Worm (Caenorhabditis elegans) whole organism, young adult: Measurements from ENCODE around the gene nhr-122.

Experiments
- B0035.1 ChIP-seq: sonication (generic microtip); optimal IDR thresholded peaks from 2 replicates; lab custom pipeline; 2016; ENCODE audit warnings: missing genetic modification characterization, mild to moderate bottlenecking, missing compliant biosample characterization, missing genotype, missing genetic modification reagents
- B0336.3 ChIP-seq: fragments of 200-800 bp; sonication (Bioruptor generic); IDR thresholded peaks from 2 replicates; pipeline ENCODE4 v1.3.6; 2022; ENCODE audit warnings: missing genetic modification characterization, missing compliant biosample characterization
- D2030.7 ChIP-seq: fragments of 200-800 bp; sonication (Bioruptor generic); IDR thresholded peaks from 2 replicates; pipeline ENCODE4 v1.3.6; 2022; ENCODE audit warnings: missing genetic modification reagents, missing genetic modification characterization, missing compliant biosample characterization
- F33H1.4 ChIP-seq: fragments of 200-800 bp; sonication (Bioruptor generic); IDR thresholded peaks from 2 replicates; pipeline ENCODE4 v1.3.6; 2022; ENCODE audit warnings: missing genetic modification reagents, missing genetic modification characterization, missing compliant biosample characterization
- F57C9.4 ChIP-seq: sonication (generic microtip); optimal IDR thresholded peaks from 2 replicates; lab custom pipeline; 2017; ENCODE audit warnings: mild to moderate bottlenecking, missing genetic modification characterization, missing compliant biosample characterization
- K11D2.4 ChIP-seq: fragments of 200-800 bp; sonication (Bioruptor generic); IDR thresholded peaks from 2 replicates; pipeline ENCODE4 v1.3.6; 2022; ENCODE audit warnings: missing genetic modification reagents, missing genetic modification characterization, missing compliant biosample characterization
- Y53F4B.3 ChIP-seq: fragments of 200-800 bp; sonication (Bioruptor generic); IDR thresholded peaks from 2 replicates; pipeline ENCODE4 v1.3.6; 2022; ENCODE audit warnings: missing genetic modification reagents, missing genetic modification characterization, missing compliant biosample characterization
- Y56A3A.18 ChIP-seq: fragments of 200-800 bp; sonication (Bioruptor generic); IDR thresholded peaks from 2 replicates; pipeline ENCODE4 v1.3.6; 2022; ENCODE audit warnings: missing genetic modification reagents, missing genetic modification characterization, missing compliant biosample characterization
- Y67H2A.10 ChIP-seq: fragments of 200-800 bp; sonication (Bioruptor generic); conservative IDR thresholded peaks from 2 replicates; pipeline ENCODE4 v1.3.6; 2022; ENCODE audit warnings: missing genetic modification reagents, missing genetic modification characterization, missing compliant biosample characterization
- cebp-1 ChIP-seq, 2 experiments: fragments of 200-800 bp in 1 of 2; sonication (Bioruptor generic) in 1 of 2; sonication (generic microtip) in 1 of 2; IDR thresholded peaks in 1 of 2; optimal IDR thresholded peaks in 1 of 2; 2 replicates each; pipeline versions ENCODE4 v1.3.6 to Lab custom; 2017 to 2022; ENCODE audit warnings: missing compliant biosample characterization in 2 of 2, missing genetic modification characterization in 2 of 2, mild to moderate bottlenecking in 1 of 2, missing genetic modification reagents in 1 of 2, moderate library complexity in 1 of 2
- ceh-27 ChIP-seq: fragments of 200-800 bp; sonication (Bioruptor generic); optimal IDR thresholded peaks from 2 replicates; lab custom pipeline; 2018; ENCODE audit warnings: mild to moderate bottlenecking, missing genetic modification characterization, moderate library complexity, missing compliant biosample characterization
- ceh-40 ChIP-seq: fragments of 200-800 bp; sonication (Bioruptor generic); IDR thresholded peaks from 2 replicates; pipeline ENCODE4 v1.3.6; 2022; ENCODE audit warnings: missing genetic modification characterization, missing compliant biosample characterization
- ceh-79 ChIP-seq: sonication (generic microtip); optimal IDR thresholded peaks from 2 replicates; lab custom pipeline; 2017; ENCODE audit warnings: mild to moderate bottlenecking, missing genetic modification characterization, missing compliant biosample characterization
- ceh-91 ChIP-seq: fragments of 200-800 bp; sonication (Bioruptor generic); IDR thresholded peaks from 2 replicates; pipeline ENCODE4 v1.3.6; 2022; ENCODE audit warnings: missing genetic modification reagents, missing genetic modification characterization, missing compliant biosample characterization
- dox-1 ChIP-seq: fragments of 200-800 bp; sonication (Bioruptor generic); IDR thresholded peaks from 2 replicates; pipeline ENCODE4 v1.3.6; 2022; ENCODE audit warnings: missing genetic modification reagents, missing genetic modification characterization, missing compliant biosample characterization
- hsf-1 ChIP-seq: fragments of 200-800 bp; sonication (Bioruptor generic); IDR thresholded peaks from 2 replicates; pipeline ENCODE4 v1.3.6; 2022; ENCODE audit warnings: missing genetic modification reagents, missing genetic modification characterization, missing compliant biosample characterization
- let-607 ChIP-seq, 2 experiments: fragments of 200-800 bp in 1 of 2; sonication (Bioruptor generic) in 1 of 2; sonication (generic microtip) in 1 of 2; optimal IDR thresholded peaks; 2 replicates each; lab custom pipeline; 2016 to 2018; ENCODE audit warnings: mild to moderate bottlenecking in 2 of 2, missing compliant biosample characterization in 2 of 2, missing genetic modification characterization in 2 of 2, moderate library complexity in 2 of 2, missing genotype in 1 of 2
- lin-26 ChIP-seq: fragments of 200-800 bp; sonication (Bioruptor generic); IDR thresholded peaks from 2 replicates; pipeline ENCODE4 v1.3.6; 2022; ENCODE audit warnings: missing genetic modification reagents, missing genetic modification characterization, missing compliant biosample characterization
- lin-35 ChIP-seq, 3 experiments: fragments of 150-350 bp in 2 of 3; sonication (generic microtip) in 1 of 3; optimal IDR thresholded peaks; 2 replicates each; lab custom pipeline; 2014 to 2018; ENCODE audit warnings: missing biosample characterization in 3 of 3, missing genetic modification characterization in 3 of 3, missing genetic modification reagents in 3 of 3
- lin-54 ChIP-seq: fragments of 200-800 bp; sonication (Bioruptor generic); optimal IDR thresholded peaks from 2 replicates; lab custom pipeline; 2018; ENCODE audit warnings: mild to moderate bottlenecking, missing genetic modification characterization, missing compliant biosample characterization
- lir-1 ChIP-seq: fragments of 200-800 bp; sonication (Bioruptor generic); conservative IDR thresholded peaks from 2 replicates; pipeline ENCODE4 v1.3.6; 2022; ENCODE audit warnings: missing genetic modification reagents, missing genetic modification characterization, missing compliant biosample characterization
- lsl-1 ChIP-seq: fragments of 200-800 bp; sonication (Bioruptor generic); optimal IDR thresholded peaks from 2 replicates; lab custom pipeline; 2018; ENCODE audit warnings: mild to moderate bottlenecking, missing genetic modification characterization, moderate library complexity, missing compliant biosample characterization
- madf-10 ChIP-seq: sonication (generic microtip); optimal IDR thresholded peaks from 2 replicates; lab custom pipeline; 2016; ENCODE audit warnings: mild to moderate bottlenecking, missing genetic modification characterization, missing compliant biosample characterization
- madf-6 ChIP-seq: fragments of 200-800 bp; sonication (Bioruptor generic); IDR thresholded peaks from 2 replicates; pipeline ENCODE4 v1.3.6; 2022; ENCODE audit warnings: missing genetic modification reagents, missing genetic modification characterization, missing compliant biosample characterization
- mcd-1 ChIP-seq: fragments of 200-800 bp; sonication (Bioruptor generic); IDR thresholded peaks from 2 replicates; pipeline ENCODE4 v1.3.6; 2022; ENCODE audit warnings: missing genetic modification reagents, missing genetic modification characterization, missing compliant biosample characterization
- mel-28 ChIP-seq: sonication (generic microtip); optimal IDR thresholded peaks from 2 replicates; lab custom pipeline; 2016; ENCODE audit warnings: borderline replicate concordance, mild to moderate bottlenecking, missing genetic modification characterization, missing compliant biosample characterization
- mxl-1 ChIP-seq: sonication (generic microtip); optimal IDR thresholded peaks from 2 replicates; lab custom pipeline; 2016; ENCODE audit warnings: missing genetic modification characterization, missing compliant biosample characterization
- nfya-2 ChIP-seq: fragments of 200-800 bp; sonication (Bioruptor generic); IDR thresholded peaks from 2 replicates; pipeline ENCODE4 v1.3.6; 2022; ENCODE audit warnings: missing genetic modification reagents, missing genetic modification characterization, missing compliant biosample characterization
- nhr-179 ChIP-seq: sonication (generic microtip); optimal IDR thresholded peaks from 2 replicates; lab custom pipeline; 2016; ENCODE audit warnings: mild to moderate bottlenecking, missing genetic modification characterization, missing compliant biosample characterization
- snpc-1.3 ChIP-seq: sonication (generic microtip); optimal IDR thresholded peaks from 2 replicates; lab custom pipeline; 2017; ENCODE audit warnings: missing genetic modification characterization, mild to moderate bottlenecking, missing compliant biosample characterization, antibody characterized with exemption, moderate library complexity, missing genotype, missing genetic modification reagents; ENCODE audit not compliant: insufficient read depth
- snpc-4 ChIP-seq, 5 experiments: fragments of 150-350 bp in 1 of 5; sonication (generic microtip) in 4 of 5; optimal IDR thresholded peaks; 2 replicates each; lab custom pipeline; 2014 to 2018; ENCODE audit warnings: missing genetic modification characterization in 5 of 5, missing biosample characterization in 3 of 5, antibody characterized with exemption in 2 of 5, mild to moderate bottlenecking in 2 of 5, missing compliant biosample characterization in 2 of 5, missing genotype in 2 of 5, moderate library complexity in 2 of 5, missing genetic modification reagents in 1 of 5
- ztf-18 ChIP-seq: sonication (generic microtip); optimal IDR thresholded peaks from 2 replicates; lab custom pipeline; 2016; ENCODE audit warnings: missing genotype, mild to moderate bottlenecking, missing genetic modification characterization, missing compliant biosample characterization
- ztf-26 ChIP-seq: sonication (generic microtip); optimal IDR thresholded peaks from 2 replicates; lab custom pipeline; 2017; ENCODE audit warnings: missing genetic modification characterization, missing compliant biosample characterization
- ztf-3 ChIP-seq: fragments of 200-800 bp; sonication (Bioruptor generic); optimal IDR thresholded peaks from 2 replicates; lab custom pipeline; 2018; ENCODE audit warnings: mild to moderate bottlenecking, missing genetic modification characterization, missing compliant biosample characterization

The nhr-122 gene

DNA sequence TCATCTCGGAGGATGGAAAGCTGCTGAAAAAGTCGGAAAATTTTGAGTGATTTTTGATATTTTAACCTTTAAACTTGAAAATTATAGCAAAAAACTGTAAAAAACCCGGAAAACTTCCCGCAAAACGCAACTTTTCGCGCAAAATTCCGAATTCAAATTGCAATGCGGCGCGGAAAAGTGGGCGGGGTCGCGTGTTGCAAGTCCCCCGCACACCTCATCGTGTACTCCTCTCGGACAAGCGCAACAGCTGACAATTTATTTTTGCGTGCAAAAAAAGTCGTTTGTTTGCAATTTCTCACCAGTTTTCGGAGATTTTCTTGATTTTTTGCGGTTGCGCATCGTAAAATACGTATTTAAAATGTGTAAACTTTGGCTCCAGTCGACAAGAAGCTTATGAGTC lies 17.9 kb upstream of the nhr-122 start, which contains the start of gene npp-8 (continued):
- TF ChIP-seq cebp-1 (GFP tag; IDR thresholded peaks at IDR 0.05; lab: Robert Waterston, UW), result peak; percentile 42; the same call in 1 of the 2 replicates
- TF ChIP-seq cebp-1 (tag; optimal IDR thresholded peaks at IDR 0.05; lab: Kevin White, UChicago), result peak; percentile 80
- TF ChIP-seq ceh-27 (GFP tag; lab: Kevin White, UChicago), result peak; percentile 81
- no peak for TF ChIP-seq B0035.1 (tag; lab: Kevin White, UChicago)
- peak; percentile 96 for TF ChIP-seq dox-1 (GFP tag; lab: Robert Waterston, UW)
- TF ChIP-seq Y53F4B.3 (GFP tag; lab: Robert Waterston, UW), result no peak
- peak; percentile 57; the same call in 1 of the 2 replicates for TF ChIP-seq lin-26 (GFP tag; lab: Robert Waterston, UW)
- TF ChIP-seq let-607 (tag; optimal IDR thresholded peaks at IDR 0.05; lab: Kevin White, UChicago), result peak in 1 of 2 experiments; percentile 58
- TF ChIP-seq ztf-18, result peak; percentile 54
- 0 out of 2 replicates have a peak, but pooled peaks have one; percentile 39 for TF ChIP-seq ceh-40 (GFP tag; lab: Robert Waterston, UW)
- TF ChIP-seq snpc-1.3 (tag; lab: Kevin White, UChicago), result peak; percentile 83
- no peak for TF ChIP-seq ceh-79
- TF ChIP-seq mcd-1 (GFP tag; lab: Robert Waterston, UW), result peak; percentile 90
- no peak for TF ChIP-seq nfya-2
- peak; percentile 92 for TF ChIP-seq madf-6 (GFP tag; lab: Robert Waterston, UW)
- peak; percentile 78 for TF ChIP-seq lsl-1 (GFP tag; lab: Kevin White, UChicago)
- TF ChIP-seq ztf-26, result peak; percentile 80
- TF ChIP-seq D2030.7 (GFP tag; lab: Robert Waterston, UW), result peak; percentile 91
- TF ChIP-seq Y67H2A.10, result peak; percentile 76
- TF ChIP-seq lir-1 (GFP tag; lab: Robert Waterston, UW), result no peak; the same call in 1 of the 2 replicates
- peak; percentile 25 for TF ChIP-seq mel-28 (tag; lab: Kevin White, UChicago)
- peak; percentile 62 for TF ChIP-seq madf-10
- TF ChIP-seq lin-54 (GFP tag; lab: Kevin White, UChicago), result peak; percentile 96
- no peak for TF ChIP-seq Y56A3A.18 (GFP tag; lab: Robert Waterston, UW)
- TF ChIP-seq hsf-1, result peak; percentile 58
- peak; percentile 95 for TF ChIP-seq B0336.3 (GFP tag; lab: Robert Waterston, UW)
- TF ChIP-seq F57C9.4, result no peak
- no peak for TF ChIP-seq ztf-3
- TF ChIP-seq lin-35 (GFP tag; optimal IDR thresholded peaks at IDR 0.05; lab: Kevin White, UChicago), result peak in 2 of 3 experiments; percentile 5 to 73
- TF ChIP-seq snpc-4 (GFP tag; optimal IDR thresholded peaks at IDR 0.05; lab: Kevin White, UChicago), result peak; percentile 46
- TF ChIP-seq snpc-4 (tag; optimal IDR thresholded peaks at IDR 0.05; lab: Kevin White, UChicago), result peak; percentile 50 to 66 (median 59)

ce11 chrIV:1597018-1597417 lies 16.7 kb upstream of the nhr-122 start, which contains the start of gene ced-2:
Gene ced-2 (plus strand): TSS chrIV:1597318.
- TF ChIP-seq K11D2.4 (GFP tag; lab: Robert Waterston, UW) (no peak), snpc-4 (GFP tag; optimal IDR thresholded peaks at IDR 0.05; lab: Kevin White, UChicago) (no peak), snpc-4 (tag; optimal IDR thresholded peaks at IDR 0.05; lab: Kevin White, UChicago) (no peak), B0336.3 (GFP tag; lab: Robert Waterston, UW) (no peak), mxl-1 (tag; lab: Kevin White, UChicago) (no peak), madf-6 (GFP tag; lab: Robert Waterston, UW) (no peak), madf-10 (no peak), ceh-91 (GFP tag; lab: Robert Waterston, UW) (no peak)

ce11 chrIV:1600784-1601183 lies 12.9 kb upstream of the nhr-122 start:
- peak; percentile 67 for TF ChIP-seq F33H1.4 (GFP tag; lab: Robert Waterston, UW)
- TF ChIP-seq nhr-179, result no peak
